Worm (Caenorhabditis elegans): ENCODE measurements around the gene R107.5.

Gene R107.5

DNA sequence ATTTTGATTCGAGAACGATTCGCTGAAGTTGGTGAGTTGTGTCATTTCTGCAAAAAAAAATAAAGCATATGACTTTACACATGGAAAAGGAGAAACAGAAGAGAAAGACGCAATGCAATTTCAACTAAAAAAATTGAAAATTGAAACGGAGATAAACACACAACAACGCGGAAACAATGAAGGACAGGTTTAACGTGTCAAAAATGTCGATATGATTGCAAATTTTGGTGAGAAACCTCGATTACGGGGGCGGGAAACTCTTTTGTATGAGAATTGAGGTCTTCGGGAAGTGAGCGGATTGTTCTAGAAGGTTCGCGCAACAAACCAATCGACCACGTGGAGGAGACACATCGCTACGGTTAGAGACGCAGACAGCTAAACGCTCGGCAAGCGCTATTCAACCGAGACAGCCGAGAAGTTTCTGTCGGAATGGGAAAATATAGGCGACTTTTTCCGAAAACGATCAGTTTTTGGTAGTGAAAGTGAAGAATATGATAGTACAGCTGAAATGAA lies at the start of gene R107.5 (continued):
- TF ChIP-seq Y79H2A.3 (GFP tag; conservative IDR thresholded peaks at IDR 0.05) (0 out of 2 replicates have a peak, but pooled peaks have one; percentile 21), madf-8 (GFP tag; conservative IDR thresholded peaks at IDR 0.05) (no peak), rec-8 (tag; optimal IDR thresholded peaks at IDR 0.05) (no peak), egrh-3 (GFP tag; IDR thresholded peaks at IDR 0.05) (peak; percentile 55; the same call in 1 of the 2 replicates), sea-2 (GFP tag; IDR thresholded peaks at IDR 0.05) (peak; percentile 97), F10E7.11 (tag; optimal IDR thresholded peaks at IDR 0.05) (peak; percentile 82), akir-1 (GFP tag; optimal IDR thresholded peaks at IDR 0.05) (peak; percentile 71), ztf-3 (GFP tag; optimal IDR thresholded peaks at IDR 0.05) (peak; percentile 96), lsl-1 (GFP tag; optimal IDR thresholded peaks at IDR 0.05) (peak; percentile 22), ztf-28 (GFP tag; IDR thresholded peaks at IDR 0.05) (0 out of 2 replicates have a peak, but pooled peaks have one; percentile 56), pbrm-1 (GFP tag; IDR thresholded peaks at IDR 0.05) (peak; percentile 97), snpc-3.4 (tag; optimal IDR thresholded peaks at IDR 0.05) (no peak), dox-1 (GFP tag; IDR thresholded peaks at IDR 0.05) (peak; percentile 91), B0035.1 (tag; optimal IDR thresholded peaks at IDR 0.05) (peak; percentile 81), chd-7 (tag; optimal IDR thresholded peaks at IDR 0.05) (peak; percentile 99), D2030.7 (GFP tag; IDR thresholded peaks at IDR 0.05) (peak; percentile 51), ztf-26 (tag; optimal IDR thresholded peaks at IDR 0.05) (peak; percentile 98), ceh-79 (tag; optimal IDR thresholded peaks at IDR 0.05) (peak; percentile 62), ztf-22 (GFP tag; optimal IDR thresholded peaks at IDR 0.05) (peak; percentile 92), lin-54 (GFP tag; optimal IDR thresholded peaks at IDR 0.05) (peak; percentile 86), lsy-27 (tag; optimal IDR thresholded peaks at IDR 0.05; ENCODE audit: borderline replicate concordance, insufficient read depth) (no peak), mxl-1 (tag; optimal IDR thresholded peaks at IDR 0.05) (no peak), madf-6 (GFP tag; IDR thresholded peaks at IDR 0.05) (peak; percentile 79), ceh-58 (GFP tag; IDR thresholded peaks at IDR 0.05) (no peak), ceh-40 (GFP tag; IDR thresholded peaks at IDR 0.05) (0 out of 2 replicates have a peak, but pooled peaks have one; percentile 42), attf-5 (GFP tag; optimal IDR thresholded peaks at IDR 0.05) (peak; percentile 80), xnd-1 (tag; optimal IDR thresholded peaks at IDR 0.05) (no peak), bed-1 (GFP tag; IDR thresholded peaks at IDR 0.05) (0 out of 2 replicates have a peak, but pooled peaks have one; percentile 59), F57C9.4 (tag; optimal IDR thresholded peaks at IDR 0.05) (peak; percentile 86), atf-7 (tag; optimal IDR thresholded peaks at IDR 0.05) (peak; percentile 98), B0019.2 (GFP tag; conservative IDR thresholded peaks at IDR 0.05) (peak; percentile 46; the same call in 1 of the 2 replicates), ceh-91 (GFP tag; IDR thresholded peaks at IDR 0.05) (no peak), Y95B8A.8 (GFP tag; IDR thresholded peaks at IDR 0.05) (peak; percentile 88), T26A5.8 (tag; optimal IDR thresholded peaks at IDR 0.05) (no peak), C17E4.6 (GFP tag; IDR thresholded peaks at IDR 0.05) (peak; percentile 77), T07F8.4 (tag; optimal IDR thresholded peaks at IDR 0.05) (peak; percentile 66), F37B4.10 (GFP tag; IDR thresholded peaks at IDR 0.05) (no peak), ceh-27 (GFP tag; optimal IDR thresholded peaks at IDR 0.05) (peak; percentile 95), Y53F4B.3 (GFP tag; IDR thresholded peaks at IDR 0.05) (no peak), F52B5.7 (tag; optimal IDR thresholded peaks at IDR 0.05) (peak; percentile 54), F57A8.1 (GFP tag; optimal IDR thresholded peaks at IDR 0.05) (no peak), attf-3 (GFP tag; conservative IDR thresholded peaks at IDR 0.05) (peak; percentile 66; the same call in 1 of the 2 replicates), bed-2 (GFP tag; IDR thresholded peaks at IDR 0.05) (peak; percentile 65; the same call in 1 of the 2 replicates), nfya-2 (GFP tag; IDR thresholded peaks at IDR 0.05) (no peak), gei-17 (GFP tag; optimal IDR thresholded peaks at IDR 0.05) (peak; percentile 92), Y53G8AR.9 (GFP tag; conservative IDR thresholded peaks at IDR 0.05) (peak; percentile 94), sdz-38 (tag; optimal IDR thresholded peaks at IDR 0.05) (no peak), B0261.1 (tag; optimal IDR thresholded peaks at IDR 0.05) (peak; percentile 32)

All from whole organism, young adult.